Worm (Caenorhabditis elegans) whole organism, mixed stage, embryonic: ENCODE data around the gene F25D1.5.

Experiments
- M03D4.4 ChIP-seq: sonication (generic microtip); optimal IDR thresholded peaks from 2 replicates; lab custom pipeline; 2017; ENCODE audit warnings: mild to moderate bottlenecking, missing genetic modification characterization, missing compliant biosample characterization
- bed-3 ChIP-seq: fragments of 200-800 bp; sonication (Bioruptor generic); optimal IDR thresholded peaks from 3 replicates; lab custom pipeline; 2018; ENCODE audit warnings: mild to moderate bottlenecking, missing genetic modification characterization, moderate library complexity, missing compliant biosample characterization
- blmp-1 ChIP-seq: fragments of 150-350 bp; optimal IDR thresholded peaks from 2 replicates; lab custom pipeline; 2014; ENCODE audit warnings: missing biosample characterization, missing genetic modification characterization
- ceh-39 ChIP-seq: fragments of 150-350 bp; optimal IDR thresholded peaks from 2 replicates; lab custom pipeline; 2014; ENCODE audit warnings: missing biosample characterization, missing genetic modification characterization
- ceh-43 ChIP-seq: fragments of 200-800 bp; sonication (Bioruptor generic); optimal IDR thresholded peaks from 2 replicates; lab custom pipeline; 2018; ENCODE audit warnings: mild to moderate bottlenecking, missing genetic modification characterization, moderate library complexity, missing compliant biosample characterization
- ces-1 ChIP-seq: fragments of 150-350 bp; optimal IDR thresholded peaks from 2 replicates; lab custom pipeline; 2014; ENCODE audit warnings: missing biosample characterization, missing genetic modification reagents, missing genetic modification characterization
- cnd-1 ChIP-seq: fragments of 200-800 bp; sonication (Bioruptor generic); optimal IDR thresholded peaks from 2 replicates; lab custom pipeline; 2018; ENCODE audit warnings: mild to moderate bottlenecking, missing genetic modification characterization, missing compliant biosample characterization
- drap-1 ChIP-seq: fragments of 200-800 bp; sonication (Bioruptor generic); optimal IDR thresholded peaks from 3 replicates; lab custom pipeline; 2018; ENCODE audit warnings: mild to moderate bottlenecking, missing genetic modification characterization, missing compliant biosample characterization
- elt-3 ChIP-seq: fragments of 150-350 bp; optimal IDR thresholded peaks from 2 replicates; lab custom pipeline; 2014; ENCODE audit warnings: missing biosample characterization, missing genetic modification characterization
- flh-1 ChIP-seq: fragments of 200-800 bp; sonication (Bioruptor generic); optimal IDR thresholded peaks from 2 replicates; lab custom pipeline; 2018; ENCODE audit warnings: mild to moderate bottlenecking, missing genetic modification characterization, moderate library complexity, missing compliant biosample characterization
- ham-2 ChIP-seq: fragments of 200-800 bp; sonication (Bioruptor generic); optimal IDR thresholded peaks from 2 replicates; lab custom pipeline; 2018; ENCODE audit warnings: mild to moderate bottlenecking, missing genetic modification characterization, missing compliant biosample characterization
- hlh-1 ChIP-seq: fragments of 150-350 bp; optimal IDR thresholded peaks from 2 replicates; lab custom pipeline; 2014; ENCODE audit warnings: missing biosample characterization, missing genetic modification reagents, missing genetic modification characterization
- lin-13 ChIP-seq: fragments of 150-350 bp; optimal IDR thresholded peaks from 2 replicates; lab custom pipeline; 2014; ENCODE audit warnings: missing biosample characterization, missing genetic modification characterization
- lsy-2 ChIP-seq: fragments of 150-350 bp; optimal IDR thresholded peaks from 2 replicates; lab custom pipeline; 2014; ENCODE audit warnings: missing biosample characterization, missing genetic modification characterization
- mep-1 ChIP-seq: fragments of 150-350 bp; optimal IDR thresholded peaks from 2 replicates; lab custom pipeline; 2017; ENCODE audit warnings: missing biosample characterization, missing genetic modification reagents, missing genetic modification characterization, inconsistent platforms
- mls-2 ChIP-seq: sonication (generic microtip); optimal IDR thresholded peaks from 2 replicates; lab custom pipeline; 2016; ENCODE audit warnings: mild to moderate bottlenecking, missing genetic modification characterization, moderate library complexity, missing compliant biosample characterization
- nhr-12 ChIP-seq: fragments of 150-350 bp; optimal IDR thresholded peaks from 2 replicates; lab custom pipeline; 2014; ENCODE audit warnings: missing biosample characterization, missing genetic modification characterization
- nhr-2 ChIP-seq: fragments of 150-350 bp; optimal IDR thresholded peaks from 2 replicates; lab custom pipeline; 2014; ENCODE audit warnings: missing biosample characterization, missing genetic modification characterization
- nhr-237 ChIP-seq: fragments of 150-350 bp; optimal IDR thresholded peaks from 2 replicates; lab custom pipeline; 2014; ENCODE audit warnings: missing biosample characterization, missing genetic modification characterization
- nhr-28 ChIP-seq: fragments of 150-350 bp; optimal IDR thresholded peaks from 2 replicates; lab custom pipeline; 2014; ENCODE audit warnings: missing biosample characterization, missing genetic modification characterization
- pha-4 ChIP-seq: fragments of 150-350 bp; optimal IDR thresholded peaks from 2 replicates; lab custom pipeline; 2018; ENCODE audit warnings: missing biosample characterization, missing genetic modification reagents, missing genetic modification characterization
- snpc-4 ChIP-seq: fragments of 150-350 bp; optimal IDR thresholded peaks from 2 replicates; lab custom pipeline; 2014; ENCODE audit warnings: missing biosample characterization, missing genetic modification characterization
- sptf-1 ChIP-seq: sonication (generic microtip); optimal IDR thresholded peaks from 2 replicates; lab custom pipeline; 2017; ENCODE audit warnings: mild to moderate bottlenecking, missing genetic modification characterization, moderate library complexity, missing compliant biosample characterization
- tbx-8 ChIP-seq: fragments of 200-800 bp; sonication (Bioruptor generic); optimal IDR thresholded peaks from 2 replicates; lab custom pipeline; 2018; ENCODE audit warnings: mild to moderate bottlenecking, missing genetic modification characterization, moderate library complexity, missing compliant biosample characterization
- unc-39 ChIP-seq: fragments of 150-350 bp; optimal IDR thresholded peaks from 2 replicates; lab custom pipeline; 2014; ENCODE audit warnings: missing biosample characterization, missing genetic modification characterization
- unc-62 ChIP-seq: fragments of 150-350 bp; optimal IDR thresholded peaks from 2 replicates; lab custom pipeline; 2014; ENCODE audit warnings: missing biosample characterization, missing genetic modification reagents, missing genetic modification characterization
- zip-8 ChIP-seq: fragments of 150-350 bp; optimal IDR thresholded peaks from 2 replicates; lab custom pipeline; 2014; ENCODE audit warnings: missing biosample characterization, missing genetic modification characterization

The F25D1.5 gene

ce11 chrV:10516702-10517101 is 29.9 kb downstream of the F25D1.5 start:
- TF ChIP-seq elt-3 (tag; lab: Kevin White, UChicago) (no peak), ces-1 (GFP tag; lab: Kevin White, UChicago) (peak; percentile 48)

ce11 chrV:10514271-10514670 is 32.3 kb downstream of the F25D1.5 start, which contains the start of gene dmsr-8:
TSS of gene dmsr-8 (minus strand) at chrV:10514371.
- TF ChIP-seq nhr-237 (tag; lab: Kevin White, UChicago) (no peak), nhr-28 (tag; lab: Kevin White, UChicago) (no peak)

ce11 chrV:10508855-10509254 is 37.7 kb downstream of the F25D1.5 start, which contains the start of gene C35A5.6:
TSS of gene C35A5.6 (plus strand) at chrV:10509137.
- TF ChIP-seq tbx-8 = no peak
- TF ChIP-seq unc-62 (GFP tag; lab: Kevin White, UChicago) = no peak
- TF ChIP-seq M03D4.4 = no peak
- no peak for TF ChIP-seq snpc-4 (tag; lab: Kevin White, UChicago)
- no peak for TF ChIP-seq mep-1 (tag; lab: Kevin White, UChicago)
- TF ChIP-seq sptf-1 = no peak
- TF ChIP-seq lsy-2 (tag; lab: Kevin White, UChicago) = no peak
- no peak for TF ChIP-seq nhr-12
- no peak for TF ChIP-seq cnd-1 (tag; lab: Kevin White, UChicago)
- TF ChIP-seq, all 35 proteins: peak for 0

ce11 chrV:10505553-10505952 is 41.0 kb downstream of the F25D1.5 start, which contains the start of gene C35A5.5:
TSS of gene C35A5.5 (plus strand) at chrV:10505853.
- TF ChIP-seq nhr-2 (no peak), nhr-237 (tag; lab: Kevin White, UChicago) (no peak), M03D4.4 (no peak), sptf-1 (no peak), unc-62 (GFP tag; lab: Kevin White, UChicago) (no peak), blmp-1 (tag; lab: Kevin White, UChicago) (no peak), mep-1 (tag; lab: Kevin White, UChicago) (no peak), snpc-4 (tag; lab: Kevin White, UChicago) (no peak), zip-8 (no peak), mls-2 (no peak), hlh-1 (tag; lab: Kevin White, UChicago) (no peak), flh-1 (no peak), ceh-39 (tag; lab: Kevin White, UChicago) (no peak), ham-2 (GFP tag; lab: Kevin White, UChicago) (no peak), nhr-28 (tag; lab: Kevin White, UChicago) (no peak), lsy-2 (tag; lab: Kevin White, UChicago) (no peak), tbx-8 (no peak), pha-4 (no peak), nhr-12 (no peak)

ce11 chrV:10503893-10504292 is 42.7 kb downstream of the F25D1.5 start, which contains the start of gene C35A5.10:
TSS of gene C35A5.10 (plus strand) at chrV:10504193.
- TF ChIP-seq ceh-43 (no peak), mep-1 (tag; lab: Kevin White, UChicago) (no peak), drap-1 (GFP tag; lab: Kevin White, UChicago) (no peak), nhr-237 (tag; lab: Kevin White, UChicago) (no peak), blmp-1 (tag; lab: Kevin White, UChicago) (no peak), cnd-1 (tag; lab: Kevin White, UChicago) (no peak), unc-62 (GFP tag; lab: Kevin White, UChicago) (no peak), pha-4 (no peak), bed-3 (GFP tag; lab: Kevin White, UChicago) (no peak), flh-1 (no peak), elt-3 (tag; lab: Kevin White, UChicago) (no peak)

DNA sequence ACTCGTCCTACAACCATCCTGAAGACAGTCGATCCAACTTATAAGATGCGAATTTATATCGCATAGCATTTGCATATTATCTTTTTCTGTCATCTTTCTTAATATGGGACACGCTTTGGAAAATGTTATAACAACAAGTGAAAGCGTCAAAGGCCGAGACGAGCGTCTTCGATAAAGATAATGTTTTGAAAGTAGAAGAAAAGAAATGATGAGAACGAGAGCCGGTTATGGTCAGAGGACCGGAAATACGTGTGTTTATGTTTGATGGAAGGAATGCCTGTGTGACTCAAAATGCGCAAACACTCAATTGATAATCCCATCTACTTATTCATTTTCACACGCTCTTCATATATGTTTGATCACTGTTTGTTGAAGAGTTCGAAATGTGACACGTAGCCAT is 43.6 kb downstream of the F25D1.5 start, which contains the start of gene C35A5.11:
Gene C35A5.11 (minus strand): TSS at position 101 of the 400 bp plus-strand sequence.
- TF ChIP-seq ceh-43 (no peak), unc-39 (tag; lab: Kevin White, UChicago) (no peak), nhr-12 (no peak), lin-13 (tag; lab: Kevin White, UChicago) (no peak), nhr-28 (tag; lab: Kevin White, UChicago) (no peak)

DNA sequence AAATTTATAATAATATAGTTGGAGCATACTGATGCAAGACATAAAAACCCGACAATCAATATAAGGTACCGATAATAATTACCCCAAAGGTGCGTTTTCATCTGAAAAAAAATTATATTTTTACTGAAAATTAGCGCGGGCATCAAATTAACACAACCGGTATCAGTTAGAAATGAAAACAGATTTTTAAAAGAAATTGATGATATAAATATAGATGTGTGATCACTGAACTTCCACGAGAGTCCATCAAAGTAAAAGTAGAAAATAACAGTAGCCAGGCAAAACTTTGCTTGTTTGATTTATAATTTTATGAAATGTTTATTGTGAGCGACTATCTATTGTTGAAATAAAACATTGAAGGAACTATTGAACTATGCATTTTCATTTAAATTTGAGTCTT is 45.3 kb downstream of the F25D1.5 start, which contains the start of gene C35A5.3:
Gene C35A5.3 (minus strand): TSS at position 101 of the 400 bp plus-strand sequence.
- TF ChIP-seq drap-1 (GFP tag; lab: Kevin White, UChicago) = no peak
- no peak for TF ChIP-seq hlh-1 (tag; lab: Kevin White, UChicago)
- TF ChIP-seq bed-3 (GFP tag; lab: Kevin White, UChicago) = no peak
- TF ChIP-seq unc-62 (GFP tag; lab: Kevin White, UChicago) = no peak
- no peak for TF ChIP-seq ces-1 (GFP tag; lab: Kevin White, UChicago)
- TF ChIP-seq ceh-39 (tag; lab: Kevin White, UChicago) = no peak
- no peak for TF ChIP-seq pha-4
- TF ChIP-seq sptf-1 = no peak
- TF ChIP-seq nhr-2 = no peak
- TF ChIP-seq flh-1 = no peak
- no peak for TF ChIP-seq ham-2 (GFP tag; lab: Kevin White, UChicago)
